Fruit fly (Drosophila melanogaster) whole organism, embryonic: ENCODE data around the gene CG43638.

Experiments used
- Bdp1 ChIP-seq: fragments of 200-800 bp; sonication (Bioruptor generic); optimal IDR thresholded peaks from 3 replicates; lab custom pipeline; 2016; ENCODE audit warnings: missing biosample characterization, missing genetic modification characterization
- CG11456 ChIP-seq: fragments of 200-800 bp; sonication (Bioruptor generic); IDR thresholded peaks from 3 replicates; pipeline ENCODE4 v1.3.6; 2022; ENCODE audit warnings: missing biosample characterization, missing genetic modification characterization
- CG11723 ChIP-seq: fragments of 200-800 bp; sonication (Bioruptor generic); optimal IDR thresholded peaks from 2 replicates; lab custom pipeline; 2017; ENCODE audit warnings: missing biosample characterization, mild to moderate bottlenecking, missing genetic modification characterization
- CG14441 ChIP-seq: fragments of 200-800 bp; sonication (Bioruptor generic); IDR thresholded peaks from 2 replicates; pipeline ENCODE4 v1.3.6; 2022; ENCODE audit warnings: missing biosample characterization, missing genetic modification characterization
- CG1603 ChIP-seq: fragments of 200-800 bp; sonication (Bioruptor generic); optimal IDR thresholded peaks from 2 replicates; lab custom pipeline; 2019; ENCODE audit warnings: missing biosample characterization, mild to moderate bottlenecking, missing genetic modification characterization, moderate library complexity
- CG17328 ChIP-seq: fragments of 200-800 bp; sonication (Bioruptor generic); IDR thresholded peaks from 2 replicates; pipeline ENCODE4 v1.3.6; 2022; ENCODE audit warnings: missing biosample characterization, missing genetic modification characterization
- CG18011 ChIP-seq: fragments of 200-800 bp; sonication (Bioruptor generic); optimal IDR thresholded peaks from 2 replicates; lab custom pipeline; 2017; ENCODE audit warnings: missing biosample characterization, missing genetic modification characterization, mild to moderate bottlenecking, moderate library complexity, missing genotype
- CG18476 ChIP-seq: fragments of 200-800 bp; sonication (Bioruptor generic); optimal IDR thresholded peaks from 2 replicates; lab custom pipeline; 2016; ENCODE audit warnings: missing biosample characterization, mild to moderate bottlenecking, missing genetic modification characterization
- CG2202 ChIP-seq: fragments of 200-800 bp; sonication (Bioruptor generic); optimal IDR thresholded peaks from 2 replicates; lab custom pipeline; 2018; ENCODE audit warnings: missing biosample characterization, mild to moderate bottlenecking, missing genetic modification characterization
- CG3847 ChIP-seq: fragments of 200-800 bp; sonication (Bioruptor generic); IDR thresholded peaks from 2 replicates; pipeline ENCODE4 v1.3.6; 2022; ENCODE audit warnings: missing biosample characterization, missing genetic modification characterization
- CG5245 ChIP-seq: fragments of 200-800 bp; sonication (Bioruptor generic); optimal IDR thresholded peaks from 3 replicates; lab custom pipeline; 2016; ENCODE audit warnings: missing biosample characterization, missing genetic modification characterization
- D ChIP-seq, 2 experiments: fragments of 200-800 bp in 1 of 2; fragments of >200 bp in 1 of 2; sonication (Bioruptor generic) in 1 of 2; optimal IDR thresholded peaks; 2 replicates in 1 of 2; 3 replicates in 1 of 2; lab custom pipeline; 2017; ENCODE audit warnings: mild to moderate bottlenecking in 1 of 2, missing biosample characterization in 1 of 2, missing genetic modification characterization in 1 of 2, missing genetic modification reagents in 1 of 2
- Gug ChIP-seq: fragments of 200-800 bp; sonication (Bioruptor generic); IDR thresholded peaks from 4 replicates; pipeline ENCODE4 v1.3.6; 2022; ENCODE audit warnings: missing biosample characterization, missing genetic modification characterization
- H15 ChIP-seq: fragments of 200-800 bp; sonication (Bioruptor generic); IDR thresholded peaks from 3 replicates; pipeline ENCODE4 v1.3.6; 2022; ENCODE audit warnings: missing biosample characterization, missing genetic modification characterization
- H2.0 ChIP-seq: fragments of 200-800 bp; sonication (Bioruptor generic); IDR thresholded peaks from 2 replicates; pipeline ENCODE4 v1.3.6; 2022; ENCODE audit warnings: missing biosample characterization, missing genetic modification characterization
- Kr ChIP-seq: fragments of 200-800 bp; sonication (Bioruptor generic); optimal IDR thresholded peaks from 2 replicates; lab custom pipeline; 2017; ENCODE audit warnings: missing biosample characterization, mild to moderate bottlenecking, missing genetic modification characterization
- MBD-R2 ChIP-seq: fragments of 200-800 bp; sonication (Bioruptor generic); IDR thresholded peaks from 2 replicates; pipeline ENCODE4 v1.3.6; 2022; ENCODE audit warnings: missing biosample characterization, missing genetic modification characterization
- Xbp1 ChIP-seq: fragments of 200-800 bp; sonication (Bioruptor generic); optimal IDR thresholded peaks from 3 replicates; lab custom pipeline; 2016; ENCODE audit warnings: missing biosample characterization, mild to moderate bottlenecking, missing genetic modification characterization
- chm ChIP-seq: fragments of 200-800 bp; sonication (Bioruptor generic); IDR thresholded peaks from 2 replicates; pipeline ENCODE4 v1.3.6; 2022; ENCODE audit warnings: missing biosample characterization, missing genetic modification characterization
- ci ChIP-seq: fragments of 200-800 bp; sonication (Bioruptor generic); IDR thresholded peaks from 3 replicates; pipeline ENCODE4 v1.3.6; 2022; ENCODE audit warnings: missing biosample characterization, missing genetic modification characterization
- cwo ChIP-seq: fragments of 200-800 bp; sonication (Bioruptor generic); optimal IDR thresholded peaks from 3 replicates; lab custom pipeline; 2017; ENCODE audit warnings: missing biosample characterization, missing genetic modification characterization, mild to moderate bottlenecking, moderate library complexity, missing genetic modification reagents
- dimm ChIP-seq: fragments of 200-800 bp; sonication (Bioruptor generic); IDR thresholded peaks from 2 replicates; pipeline ENCODE4 v1.3.6; 2022; ENCODE audit warnings: missing biosample characterization, missing genetic modification characterization
- dmrt99B ChIP-seq: fragments of 200-800 bp; sonication (Bioruptor generic); optimal IDR thresholded peaks from 2 replicates; lab custom pipeline; 2018; ENCODE audit warnings: missing biosample characterization, mild to moderate bottlenecking, missing genetic modification characterization, moderate library complexity
- dysf ChIP-seq: fragments of 200-800 bp; sonication (Bioruptor generic); IDR thresholded peaks from 3 replicates; pipeline ENCODE4 v1.3.6; 2022; ENCODE audit warnings: missing biosample characterization, missing genetic modification characterization
- exex ChIP-seq: fragments of 200-800 bp; sonication (Bioruptor generic); optimal IDR thresholded peaks from 4 replicates; lab custom pipeline; 2018; ENCODE audit warnings: missing biosample characterization, mild to moderate bottlenecking, missing genetic modification characterization, moderate library complexity
- grn ChIP-seq: fragments of 200-800 bp; sonication (Bioruptor generic); optimal IDR thresholded peaks from 3 replicates; lab custom pipeline; 2017; ENCODE audit warnings: missing biosample characterization, missing genetic modification characterization
- hkb ChIP-seq, 2 experiments: fragments of 200-800 bp in 1 of 2; fragments of >200 bp in 1 of 2; sonication (Bioruptor generic) in 1 of 2; IDR thresholded peaks in 1 of 2; optimal IDR thresholded peaks in 1 of 2; 2 replicates each; pipeline versions ENCODE4 v1.3.6 to Lab custom; 2017 to 2022; ENCODE audit warnings: missing biosample characterization in 1 of 2, missing genetic modification characterization in 1 of 2
- jing ChIP-seq: fragments of 200-800 bp; sonication (Bioruptor generic); optimal IDR thresholded peaks from 2 replicates; lab custom pipeline; 2018; ENCODE audit warnings: missing biosample characterization, mild to moderate bottlenecking, missing genetic modification characterization
- maf-S ChIP-seq: fragments of 200-800 bp; sonication (Bioruptor generic); optimal IDR thresholded peaks from 2 replicates; lab custom pipeline; 2016; ENCODE audit warnings: missing biosample characterization, missing genetic modification characterization
- mld ChIP-seq: fragments of 200-800 bp; sonication (Bioruptor generic); IDR thresholded peaks from 3 replicates; pipeline ENCODE4 v1.3.6; 2022; ENCODE audit warnings: missing biosample characterization, missing genetic modification characterization; ENCODE audit not compliant: partially characterized antibody
- odd ChIP-seq: fragments of 200-800 bp; sonication (Bioruptor generic); optimal IDR thresholded peaks from 2 replicates; lab custom pipeline; 2017; ENCODE audit warnings: missing biosample characterization, mild to moderate bottlenecking, missing genetic modification characterization
- otp ChIP-seq: fragments of 200-800 bp; sonication (Bioruptor generic); IDR thresholded peaks from 3 replicates; pipeline ENCODE4, ENCODE4 v1.3.6; 2022; ENCODE audit warnings: missing biosample characterization, missing genetic modification characterization
- pan ChIP-seq, 4 experiments: fragments of >200 bp in 3 of 4; fragments of 200-800 bp in 1 of 4; sonication (Bioruptor generic) in 1 of 4; optimal IDR thresholded peaks in 3 of 4; IDR thresholded peaks in 1 of 4; 2 replicates each; pipeline versions ENCODE4 v1.3.6 to Lab custom; 2017 to 2022; ENCODE audit warnings: missing biosample characterization in 2 of 4, missing genetic modification characterization in 2 of 4, mixed read lengths in 1 of 4
- prd ChIP-seq, 3 experiments: fragments of >200 bp in 2 of 3; fragments of 200-800 bp in 1 of 3; sonication (Bioruptor generic) in 1 of 3; optimal IDR thresholded peaks in 2 of 3; IDR thresholded peaks in 1 of 3; 2 replicates in 2 of 3; 3 replicates in 1 of 3; pipeline versions ENCODE4 v1.3.6 to Lab custom; 2017 to 2022; ENCODE audit warnings: missing biosample characterization in 1 of 3, missing genetic modification characterization in 1 of 3
- sisA ChIP-seq: fragments of 200-800 bp; sonication (Bioruptor generic); IDR thresholded peaks from 2 replicates; pipeline ENCODE4 v1.3.6; 2022; ENCODE audit warnings: missing biosample characterization, missing genetic modification characterization
- stc ChIP-seq: fragments of 200-800 bp; sonication (Bioruptor generic); IDR thresholded peaks from 2 replicates; pipeline ENCODE4 v1.3.6; 2022; ENCODE audit warnings: missing biosample characterization, missing genetic modification characterization
- sug ChIP-seq: fragments of 200-800 bp; optimal IDR thresholded peaks from 2 replicates; lab custom pipeline; 2019; ENCODE audit warnings: missing biosample characterization, mild to moderate bottlenecking, missing genetic modification characterization, moderate library complexity
- toy ChIP-seq: fragments of 200-800 bp; sonication (Bioruptor generic); IDR thresholded peaks from 2 replicates; pipeline ENCODE4 v1.3.6; 2022; ENCODE audit warnings: missing biosample characterization, missing genetic modification characterization
- vvl ChIP-seq: fragments of 200-800 bp; sonication (Bioruptor generic); IDR thresholded peaks from 2 replicates; pipeline ENCODE4 v1.3.6; 2022; ENCODE audit warnings: missing biosample characterization, missing genetic modification characterization

The CG43638 gene

DNA sequence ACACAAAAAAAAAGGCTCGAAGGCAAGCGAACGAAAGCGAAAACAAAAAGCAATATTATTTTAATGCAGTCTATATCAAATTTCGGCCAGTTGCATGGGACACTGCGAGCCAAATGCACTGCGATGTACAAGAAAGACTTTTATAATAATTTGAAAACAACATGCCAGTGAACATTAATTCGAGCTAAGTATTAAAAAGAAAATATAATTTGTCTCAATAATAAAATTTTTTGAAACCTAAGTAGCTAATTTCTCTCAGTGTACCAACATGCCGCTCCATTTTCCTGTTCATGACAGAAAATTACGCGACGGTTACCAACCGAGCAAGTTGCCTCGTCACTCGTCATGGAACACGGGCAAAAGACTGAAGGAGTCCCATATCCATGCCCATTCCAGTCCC lies 33.0 kb downstream of the CG43638 start (continued):
- TF ChIP-seq chm (GFP tag; lab: Robert Waterston, UW): peak; percentile 51; the same call in 1 of the 2 replicates
- no peak for TF ChIP-seq maf-S
- no peak for TF ChIP-seq dimm (GFP tag; lab: Robert Waterston, UW)
- no peak for TF ChIP-seq pan (optimal IDR thresholded peaks at IDR 0.05; lab: Kevin White, UChicago)
- peak in 1 of 2 experiments; percentile 58 for TF ChIP-seq pan (GFP tag; optimal IDR thresholded peaks at IDR 0.05 in 1 of 2, IDR thresholded peaks at IDR 0.05 in 1 of 2)
- peak; percentile 13 for TF ChIP-seq Bdp1
- peak; percentile 74 for TF ChIP-seq sisA (GFP tag; lab: Robert Waterston, UW)
- TF ChIP-seq CG5245 (GFP tag; lab: Kevin White, UChicago): peak; percentile 66
- peak; percentile 49; the same call in 1 of the 2 replicates for TF ChIP-seq CG14441 (GFP tag; lab: Robert Waterston, UW)
- TF ChIP-seq CG1603 (tag; lab: Kevin White, UChicago): peak; percentile 35
- TF ChIP-seq CG18476 (GFP tag; lab: Kevin White, UChicago): peak; percentile 32
- TF ChIP-seq mld (GFP tag; lab: Robert Waterston, UW): no peak
- TF ChIP-seq stc (GFP tag; lab: Robert Waterston, UW): no peak
- TF ChIP-seq cwo (GFP tag; lab: Kevin White, UChicago): peak; percentile 31
- TF ChIP-seq MBD-R2 (GFP tag; lab: Robert Waterston, UW): 0 out of 2 replicates have a peak, but pooled peaks have one; percentile 14
- TF ChIP-seq odd: peak; percentile 29
- 0 out of 2 replicates have a peak, but pooled peaks have one; percentile 23 for TF ChIP-seq CG3847 (GFP tag; lab: Robert Waterston, UW)
- TF ChIP-seq CG11723 (GFP tag; lab: Kevin White, UChicago): peak; percentile 33
- TF ChIP-seq D (optimal IDR thresholded peaks at IDR 0.05; lab: Kevin White, UChicago): no peak
- peak; percentile 66 for TF ChIP-seq D (GFP tag; optimal IDR thresholded peaks at IDR 0.05; lab: Kevin White, UChicago)
- no peak for TF ChIP-seq hkb (optimal IDR thresholded peaks at IDR 0.05; lab: Kevin White, UChicago)
- peak; percentile 71 for TF ChIP-seq hkb (GFP tag; IDR thresholded peaks at IDR 0.05; lab: Robert Waterston, UW)
- no peak for TF ChIP-seq CG18011 (GFP tag; lab: Kevin White, UChicago)
- TF ChIP-seq H15 (GFP tag; lab: Robert Waterston, UW): 0 out of 3 replicates have a peak, but pooled peaks have one; percentile 43
- TF ChIP-seq otp (GFP tag; lab: Robert Waterston, UW): 0 out of 3 replicates have a peak, but pooled peaks have one; percentile 62
- TF ChIP-seq dmrt99B (tag; lab: Kevin White, UChicago): peak; percentile 61
- peak; percentile 12 for TF ChIP-seq Kr (GFP tag; lab: Kevin White, UChicago)
- TF ChIP-seq Xbp1: peak; percentile 75
- TF ChIP-seq CG2202 (tag; lab: Kevin White, UChicago): peak; percentile 63
- TF ChIP-seq dysf (GFP tag; lab: Robert Waterston, UW): peak; percentile 33; the same call in 1 of the 3 replicates
- peak; percentile 28 for TF ChIP-seq jing
- peak; percentile 67 for TF ChIP-seq CG17328 (GFP tag; lab: Robert Waterston, UW)
- TF ChIP-seq prd (optimal IDR thresholded peaks at IDR 0.05; lab: Kevin White, UChicago): no peak
- peak; percentile 79; the same call in 2 of the 3 replicates for TF ChIP-seq prd (GFP tag; IDR thresholded peaks at IDR 0.05; lab: Robert Waterston, UW)
- 0 out of 4 replicates have a peak, but pooled peaks have one; percentile 12 for TF ChIP-seq Gug (GFP tag; lab: Robert Waterston, UW)
- TF ChIP-seq CG11456 (GFP tag; lab: Robert Waterston, UW): no peak
- peak; percentile 43; the same call in 1 of the 2 replicates for TF ChIP-seq H2.0 (GFP tag; lab: Robert Waterston, UW)
- peak; percentile 81 for TF ChIP-seq vvl (GFP tag; lab: Robert Waterston, UW)
- peak; percentile 88 for TF ChIP-seq ci (GFP tag; lab: Robert Waterston, UW)

DNA sequence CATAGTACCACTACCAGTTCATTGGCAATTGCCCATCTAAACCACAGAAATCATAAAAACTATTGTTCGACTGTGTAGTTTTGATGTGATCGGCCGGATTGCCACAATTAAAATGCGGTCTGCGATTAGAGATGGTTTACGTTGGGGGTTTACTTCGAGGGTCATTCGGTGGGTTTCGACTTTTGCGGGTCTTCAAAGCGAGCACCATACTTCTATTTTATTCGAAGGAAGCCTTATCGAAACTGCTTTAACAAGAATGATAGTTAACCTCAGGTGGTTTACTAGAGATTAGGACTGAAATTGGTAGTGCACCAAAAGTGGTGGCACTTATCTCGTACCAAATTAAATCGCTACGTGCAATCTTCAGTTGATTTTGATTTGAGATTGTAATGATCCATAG lies 33.6 kb downstream of the CG43638 start:
- TF ChIP-seq grn (GFP tag; lab: Kevin White, UChicago) (peak; percentile 32), sug (tag; lab: Kevin White, UChicago) (peak; percentile 68), toy (GFP tag; lab: Robert Waterston, UW) (no peak), exex (tag; lab: Kevin White, UChicago) (peak; percentile 53)
